Worm (Caenorhabditis elegans) whole organism, L3 larva: ENCODE data around the gene cyp-13A11.

Experiments used
- R02D3.7 ChIP-seq: fragments of 150-350 bp; optimal IDR thresholded peaks from 2 replicates; lab custom pipeline; 2014; ENCODE audit warnings: missing biosample characterization, missing genetic modification characterization
- ZK546.5 ChIP-seq: sonication (generic microtip); optimal IDR thresholded peaks from 2 replicates; lab custom pipeline; 2017; ENCODE audit warnings: missing biosample characterization, missing genetic modification characterization
- aly-2 ChIP-seq: fragments of 150-350 bp; optimal IDR thresholded peaks from 2 replicates; lab custom pipeline; 2014; ENCODE audit warnings: missing biosample characterization, missing genetic modification characterization
- ceh-16 ChIP-seq: sonication (generic microtip); optimal IDR thresholded peaks from 2 replicates; lab custom pipeline; 2017; ENCODE audit warnings: missing biosample characterization, missing genetic modification characterization
- ceh-28 ChIP-seq: fragments of 150-350 bp; optimal IDR thresholded peaks from 2 replicates; lab custom pipeline; 2014; ENCODE audit warnings: missing biosample characterization, missing genetic modification reagents, missing genetic modification characterization
- ceh-9 ChIP-seq: sonication (generic microtip); optimal IDR thresholded peaks from 2 replicates; lab custom pipeline; 2018; ENCODE audit warnings: missing biosample characterization, missing genetic modification characterization
- daf-12 ChIP-seq: fragments of 150-350 bp; optimal IDR thresholded peaks from 2 replicates; lab custom pipeline; 2014; ENCODE audit warnings: missing biosample characterization, missing genetic modification reagents, missing genetic modification characterization
- egl-27 ChIP-seq: sonication (generic microtip); optimal IDR thresholded peaks from 4 replicates; lab custom pipeline; 2017; ENCODE audit warnings: missing biosample characterization, missing genetic modification reagents, missing genetic modification characterization
- egl-5 ChIP-seq: fragments of 150-350 bp; optimal IDR thresholded peaks from 2 replicates; lab custom pipeline; 2017; ENCODE audit warnings: missing biosample characterization, missing genetic modification reagents, missing genetic modification characterization, inconsistent platforms
- elt-1 ChIP-seq: fragments of 150-350 bp; optimal IDR thresholded peaks from 2 replicates; lab custom pipeline; 2014; ENCODE audit warnings: missing biosample characterization, missing genetic modification characterization
- elt-2 ChIP-seq: sonication (generic microtip); optimal IDR thresholded peaks from 2 replicates; lab custom pipeline; 2016; ENCODE audit warnings: missing genetic modification reagents, mild to moderate bottlenecking, missing genetic modification characterization, missing compliant biosample characterization
- elt-3 ChIP-seq, 3 experiments: fragments of 150-350 bp in 1 of 3; sonication (generic microtip) in 2 of 3; optimal IDR thresholded peaks; 2 replicates in 2 of 3; 4 replicates in 1 of 3; lab custom pipeline; 2014 to 2017; ENCODE audit warnings: missing biosample characterization in 3 of 3, missing genetic modification characterization in 3 of 3
- eor-1 ChIP-seq, 2 experiments: fragments of 150-350 bp; optimal IDR thresholded peaks; 2 replicates each; lab custom pipeline; 2014 to 2018; ENCODE audit warnings: missing biosample characterization in 2 of 2, missing genetic modification characterization in 2 of 2
- fkh-10 ChIP-seq: sonication (generic microtip); optimal IDR thresholded peaks from 2 replicates; lab custom pipeline; 2017; ENCODE audit warnings: missing biosample characterization, missing genetic modification reagents, missing genetic modification characterization
- fos-1 ChIP-seq: fragments of 150-350 bp; optimal IDR thresholded peaks from 2 replicates; lab custom pipeline; 2014; ENCODE audit warnings: missing biosample characterization, missing genetic modification characterization
- hmg-11 ChIP-seq: sonication (generic microtip); optimal IDR thresholded peaks from 2 replicates; lab custom pipeline; 2016; ENCODE audit warnings: missing genetic modification characterization, missing compliant biosample characterization
- jun-1 ChIP-seq: fragments of 150-350 bp; optimal IDR thresholded peaks from 2 replicates; lab custom pipeline; 2014; ENCODE audit warnings: missing biosample characterization, missing genetic modification reagents, missing genetic modification characterization
- lin-15B ChIP-seq: fragments of 150-350 bp; optimal IDR thresholded peaks from 2 replicates; lab custom pipeline; 2014; ENCODE audit warnings: missing biosample characterization, missing genetic modification characterization
- lin-39 ChIP-seq: fragments of 150-350 bp; optimal IDR thresholded peaks from 2 replicates; lab custom pipeline; 2018; ENCODE audit warnings: missing biosample characterization, missing genetic modification reagents, missing genetic modification characterization
- lsy-12 ChIP-seq: sonication (generic microtip); optimal IDR thresholded peaks from 2 replicates; lab custom pipeline; 2016; ENCODE audit warnings: mild to moderate bottlenecking, missing genetic modification characterization, missing compliant biosample characterization
- mdl-1 ChIP-seq: fragments of 150-350 bp; optimal IDR thresholded peaks from 2 replicates; lab custom pipeline; 2014; ENCODE audit warnings: missing biosample characterization, missing genetic modification characterization
- nfya-1 ChIP-seq: sonication (generic microtip); optimal IDR thresholded peaks from 2 replicates; lab custom pipeline; 2017; ENCODE audit warnings: missing genetic modification characterization, mild to moderate bottlenecking, missing compliant biosample characterization, antibody characterized with exemption, moderate library complexity; ENCODE audit not compliant: insufficient read depth
- nhr-12 ChIP-seq: fragments of 150-350 bp; optimal IDR thresholded peaks from 2 replicates; lab custom pipeline; 2014; ENCODE audit warnings: missing biosample characterization, missing genetic modification characterization
- nhr-23 ChIP-seq: fragments of 150-350 bp; optimal IDR thresholded peaks from 2 replicates; lab custom pipeline; 2014; ENCODE audit warnings: missing biosample characterization, missing genetic modification reagents, missing genetic modification characterization
- nhr-237 ChIP-seq: fragments of 150-350 bp; optimal IDR thresholded peaks from 2 replicates; lab custom pipeline; 2014; ENCODE audit warnings: missing biosample characterization, missing genetic modification characterization
- nhr-28 ChIP-seq: fragments of 150-350 bp; optimal IDR thresholded peaks from 2 replicates; lab custom pipeline; 2014; ENCODE audit warnings: missing biosample characterization, missing genetic modification characterization
- nhr-43 ChIP-seq: sonication (generic microtip); optimal IDR thresholded peaks from 2 replicates; lab custom pipeline; 2016; ENCODE audit warnings: mild to moderate bottlenecking, missing genetic modification characterization, missing compliant biosample characterization; ENCODE audit not compliant: poor library complexity, severe bottlenecking
- nhr-76 ChIP-seq: fragments of 150-350 bp; sonication (generic microtip); optimal IDR thresholded peaks from 5 replicates; lab custom pipeline; 2014; ENCODE audit warnings: missing biosample characterization, missing genetic modification characterization
- pha-4 ChIP-seq: fragments of 150-350 bp; optimal IDR thresholded peaks from 2 replicates; lab custom pipeline; 2014; ENCODE audit warnings: missing biosample characterization, missing genetic modification reagents, missing genetic modification characterization
- pqm-1 ChIP-seq: fragments of 150-350 bp; optimal IDR thresholded peaks from 2 replicates; lab custom pipeline; 2017; ENCODE audit warnings: missing biosample characterization, missing genetic modification characterization, inconsistent platforms
- sea-2 ChIP-seq: fragments of 150-350 bp; sonication (generic microtip); optimal IDR thresholded peaks from 4 replicates; lab custom pipeline; 2014; ENCODE audit warnings: missing biosample characterization, missing genetic modification reagents, missing genetic modification characterization
- skn-1 ChIP-seq: fragments of 150-350 bp; optimal IDR thresholded peaks from 2 replicates; lab custom pipeline; 2014; ENCODE audit warnings: missing biosample characterization, missing genetic modification characterization
- snpc-4 ChIP-seq: fragments of 150-350 bp; optimal IDR thresholded peaks from 2 replicates; lab custom pipeline; 2014; ENCODE audit warnings: missing biosample characterization, missing genetic modification characterization
- tbx-2 ChIP-seq: sonication (generic microtip); optimal IDR thresholded peaks from 2 replicates; lab custom pipeline; 2016; ENCODE audit warnings: mild to moderate bottlenecking, missing genetic modification characterization, missing compliant biosample characterization
- unc-39 ChIP-seq: sonication (generic microtip); optimal IDR thresholded peaks from 4 replicates; lab custom pipeline; 2017; ENCODE audit warnings: missing biosample characterization, missing genetic modification characterization
- zag-1 ChIP-seq: fragments of 150-350 bp; optimal IDR thresholded peaks from 2 replicates; lab custom pipeline; 2014; ENCODE audit warnings: missing biosample characterization, missing genetic modification characterization
- ztf-11 ChIP-seq: fragments of 150-350 bp; optimal IDR thresholded peaks from 2 replicates; lab custom pipeline; 2014; ENCODE audit warnings: missing biosample characterization, missing genetic modification characterization
- ztf-4 ChIP-seq: fragments of 150-350 bp; optimal IDR thresholded peaks from 2 replicates; lab custom pipeline; 2014; ENCODE audit warnings: missing biosample characterization, missing genetic modification characterization

Gene cyp-13A11

DNA sequence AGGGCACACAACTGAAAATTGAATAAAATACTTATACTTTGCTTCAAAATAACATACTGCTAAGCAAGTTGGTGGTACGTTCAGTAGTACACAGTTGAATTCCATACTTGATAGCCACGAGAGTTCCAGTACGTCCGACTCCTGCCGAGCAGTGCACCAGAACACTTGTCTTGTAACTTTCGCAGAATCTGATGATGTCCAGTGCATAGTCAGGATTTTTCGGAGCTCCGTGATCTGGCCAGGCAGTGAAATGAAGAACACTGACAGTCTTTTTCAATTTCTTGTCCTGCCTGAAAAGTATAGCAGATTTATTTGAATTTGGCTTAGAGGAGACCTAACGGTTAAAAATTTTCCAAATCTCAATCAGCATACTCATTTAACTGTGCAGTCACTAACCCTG, 29.1 kb downstream of the cyp-13A11 start:
- no peak for TF ChIP-seq skn-1
- TF ChIP-seq egl-5 (tag; lab: Kevin White, UChicago) = no peak
- no peak for TF ChIP-seq R02D3.7
- no peak for TF ChIP-seq nhr-28 (tag; lab: Kevin White, UChicago)
- TF ChIP-seq nhr-23 (tag; lab: Kevin White, UChicago) = no peak
- no peak for TF ChIP-seq nhr-43 (tag; lab: Kevin White, UChicago)
- no peak for TF ChIP-seq lin-15B (tag; lab: Kevin White, UChicago)
- TF ChIP-seq lsy-12 (tag; lab: Kevin White, UChicago) = no peak
- no peak for TF ChIP-seq nhr-12 (tag; lab: Kevin White, UChicago)
- TF ChIP-seq elt-1 (tag; lab: Kevin White, UChicago) = no peak
- TF ChIP-seq aly-2 (tag; lab: Kevin White, UChicago) = no peak

ce11 chrIII:13055342-13055741, 34.5 kb downstream of the cyp-13A11 start, which contains the start of gene F54F12.1:
Gene F54F12.1, minus strand, starts transcription at chrIII:13055442.
- TF ChIP-seq unc-39 (tag; lab: Kevin White, UChicago) (no peak), lin-39 (no peak), ceh-28 (tag; lab: Kevin White, UChicago) (no peak), eor-1 (tag; optimal IDR thresholded peaks at IDR 0.05; lab: Kevin White, UChicago) (no peak)

DNA sequence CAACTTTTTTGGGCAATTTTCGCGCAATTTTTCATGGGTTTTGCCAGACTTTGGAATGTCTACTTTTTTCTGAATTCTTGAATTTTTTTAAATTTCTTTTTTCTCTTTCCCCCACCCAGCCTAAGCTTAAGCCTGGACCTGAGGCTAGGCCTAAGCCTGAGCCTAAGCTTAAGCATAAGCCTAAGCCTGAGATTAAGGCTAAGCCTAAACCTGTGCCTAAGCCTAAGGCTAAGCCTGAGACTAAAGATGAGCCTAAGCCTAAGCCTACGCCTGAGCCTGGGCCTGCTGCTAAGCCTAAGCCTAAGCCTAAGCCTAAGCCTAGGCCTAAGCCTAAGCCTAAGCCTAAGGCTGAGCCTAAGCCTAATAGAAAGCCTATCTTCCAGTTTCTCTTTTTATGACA, 35.4 kb downstream of the cyp-13A11 start:
- no peak for TF ChIP-seq egl-27 (tag; lab: Kevin White, UChicago)

DNA sequence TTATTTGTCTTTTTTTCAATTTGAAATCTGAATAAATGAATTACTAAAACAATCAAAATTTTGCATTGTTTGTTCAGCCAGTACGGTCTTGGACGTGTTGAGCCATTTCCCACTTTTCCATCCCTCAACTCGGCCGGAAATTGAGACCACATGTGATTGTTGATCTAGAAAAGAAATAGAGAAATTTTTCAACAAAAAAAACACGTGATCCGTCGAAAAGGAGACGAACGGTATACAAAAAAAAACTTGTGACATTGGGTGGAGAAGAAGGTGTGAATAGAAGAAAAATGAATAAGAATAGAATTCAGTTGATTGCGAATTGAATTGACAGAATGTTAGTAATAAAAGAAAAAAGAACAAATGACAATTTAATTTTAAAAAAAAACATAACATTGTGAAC, 35.9 kb downstream of the cyp-13A11 start:
- TF ChIP-seq ztf-11 (no peak), elt-2 (tag; lab: Kevin White, UChicago) (no peak), elt-1 (tag; lab: Kevin White, UChicago) (no peak), jun-1 (tag; lab: Kevin White, UChicago) (no peak), lin-15B (tag; lab: Kevin White, UChicago) (no peak), unc-39 (tag; lab: Kevin White, UChicago) (no peak), nhr-237 (tag; lab: Kevin White, UChicago) (no peak), skn-1 (no peak)

- TF ChIP-seq pha-4 (tag; lab: Kevin White, UChicago) (peak; percentile 97), egl-27 (tag; lab: Kevin White, UChicago) (no peak)
- TF ChIP-seq, all 47 proteins: peak for 1
Observed at ce11 chrIII:13058140-13058539, 37.3 kb downstream of the cyp-13A11 start.

DNA sequence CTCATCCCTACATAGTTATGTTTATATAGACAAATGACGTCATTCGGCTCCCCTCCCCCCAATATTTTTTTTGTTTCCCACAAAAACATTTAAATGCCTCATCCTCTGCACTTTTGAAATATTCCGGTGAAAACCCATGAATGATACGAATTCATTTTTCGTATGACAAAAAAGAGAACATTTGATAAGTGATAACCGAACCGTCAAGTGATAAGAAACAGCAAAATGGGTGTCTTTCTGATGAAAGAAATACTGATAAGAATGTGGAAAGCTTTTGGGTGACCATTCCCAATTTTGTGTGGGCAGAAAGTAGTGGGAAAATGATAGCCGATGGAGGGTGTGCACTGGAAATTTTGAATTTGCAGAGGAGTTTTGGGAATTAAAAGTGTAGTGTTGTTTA, 38.5 kb downstream of the cyp-13A11 start:
- TF ChIP-seq pqm-1 (tag; lab: Kevin White, UChicago) = peak; percentile 97
- no peak for TF ChIP-seq hmg-11
- TF ChIP-seq jun-1 (tag; lab: Kevin White, UChicago) = peak; percentile 71
- TF ChIP-seq pha-4 (tag; lab: Kevin White, UChicago) = peak; percentile 65
- peak; percentile 94 for TF ChIP-seq elt-2 (tag; lab: Kevin White, UChicago)
- no peak for TF ChIP-seq ztf-11
- TF ChIP-seq nfya-1 (tag; lab: Kevin White, UChicago) = peak; percentile 6
- peak; percentile 41 for TF ChIP-seq skn-1
- TF ChIP-seq egl-27 (tag; lab: Kevin White, UChicago) = peak; percentile 3

- TF ChIP-seq mdl-1 (tag; lab: Kevin White, UChicago) = peak; percentile 85
- peak; percentile 95 for TF ChIP-seq fkh-10 (GFP tag; lab: Kevin White, UChicago)
- peak; percentile 89 for TF ChIP-seq ceh-28 (tag; lab: Kevin White, UChicago)
- no peak for TF ChIP-seq ZK546.5 (tag; lab: Kevin White, UChicago)
- TF ChIP-seq snpc-4 = peak; percentile 63
- no peak for TF ChIP-seq nhr-12 (tag; lab: Kevin White, UChicago)
- no peak for TF ChIP-seq daf-12 (tag; lab: Kevin White, UChicago)
- peak; percentile 81 for TF ChIP-seq egl-5 (tag; lab: Kevin White, UChicago)
- TF ChIP-seq egl-27 (tag; lab: Kevin White, UChicago) = peak; percentile 87
- peak; percentile 92 for TF ChIP-seq lin-39
- TF ChIP-seq skn-1 = peak; percentile 78
- TF ChIP-seq elt-2 (tag; lab: Kevin White, UChicago) = peak; percentile 75
- peak; percentile 69 for TF ChIP-seq zag-1 (tag; lab: Kevin White, UChicago)
- TF ChIP-seq nhr-23 (tag; lab: Kevin White, UChicago) = peak; percentile 96
- TF ChIP-seq tbx-2 (tag; lab: Kevin White, UChicago) = peak; percentile 72
- TF ChIP-seq pqm-1 (tag; lab: Kevin White, UChicago) = peak; percentile 73
- peak; percentile 97 for TF ChIP-seq nfya-1 (tag; lab: Kevin White, UChicago)
- TF ChIP-seq ceh-9 (tag; lab: Kevin White, UChicago) = no peak
- TF ChIP-seq fos-1 = no peak
- TF ChIP-seq sea-2 (GFP tag; lab: Kevin White, UChicago) = peak; percentile 71
- no peak for TF ChIP-seq ceh-16 (tag; lab: Kevin White, UChicago)
- TF ChIP-seq elt-3 (tag; optimal IDR thresholded peaks at IDR 0.05; lab: Kevin White, UChicago) = no peak
- TF ChIP-seq nhr-76 (tag; lab: Kevin White, UChicago) = no peak
- peak; percentile 85 for TF ChIP-seq lsy-12 (tag; lab: Kevin White, UChicago)
- peak; percentile 68 for TF ChIP-seq R02D3.7
- peak; percentile 63 for TF ChIP-seq ztf-4 (tag; lab: Kevin White, UChicago)
- peak; percentile 77 for TF ChIP-seq lin-15B (tag; lab: Kevin White, UChicago)
- TF ChIP-seq ztf-11 = no peak
Observed at ce11 chrIII:13061136-13061535, 40.3 kb downstream of the cyp-13A11 start.
